Worm (Caenorhabditis elegans): Measurements from ENCODE around the gene C48A7.16.

ce11 chrIV:7439377-7439776 is 34.1 kb downstream of the C48A7.16 start:
- no peak for TF ChIP-seq skn-1 (tag; optimal IDR thresholded peaks at IDR 0.05)
- no peak for TF ChIP-seq nhr-11 (tag; optimal IDR thresholded peaks at IDR 0.05)
- no peak for TF ChIP-seq ztf-11 (tag; optimal IDR thresholded peaks at IDR 0.05)
- TF ChIP-seq nfya-1 (tag; optimal IDR thresholded peaks at IDR 0.05; ENCODE audit: insufficient read depth), result no peak
- no peak for TF ChIP-seq ama-1 (optimal IDR thresholded peaks at IDR 0.05)
- no peak for TF ChIP-seq unc-39 (tag; optimal IDR thresholded peaks at IDR 0.05)
- TF ChIP-seq nhr-28 (tag; optimal IDR thresholded peaks at IDR 0.05), result no peak
- TF ChIP-seq sea-2 (GFP tag; optimal IDR thresholded peaks at IDR 0.05), result no peak
- no peak for TF ChIP-seq elt-3 (tag; optimal IDR thresholded peaks at IDR 0.05)
- no peak for TF ChIP-seq eor-1 (tag; optimal IDR thresholded peaks at IDR 0.05)

Data from whole organism, L3 larva.